Worm (Caenorhabditis elegans): Measurements from ENCODE around the gene M110.7.

M110.7 gene

DNA sequence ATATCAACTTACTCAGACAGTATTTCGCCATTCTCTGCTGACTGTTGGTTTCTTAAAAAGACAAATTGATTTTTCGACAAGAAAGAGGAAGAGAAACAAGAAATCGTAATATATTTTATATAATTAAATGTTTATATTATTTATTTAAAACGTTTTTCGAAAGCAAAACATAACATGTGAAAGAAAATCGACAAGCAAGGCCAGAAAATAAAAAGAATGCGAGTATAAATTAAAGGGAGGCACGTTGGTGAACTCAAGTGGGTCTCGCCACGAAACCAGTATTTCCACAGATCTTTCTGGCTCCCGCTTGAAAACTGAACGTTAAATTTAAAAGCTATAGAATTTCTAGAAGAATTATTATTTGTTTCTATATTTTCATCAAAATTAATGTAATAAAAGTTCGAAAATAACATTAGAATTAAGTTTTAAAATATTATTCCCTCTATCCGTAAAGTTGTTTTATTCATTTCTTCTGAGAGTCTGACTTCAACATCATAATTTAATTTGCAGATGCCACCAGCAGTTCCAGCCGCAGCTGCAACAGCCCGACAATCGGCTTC is 50.6 kb downstream of the M110.7 start, which contains the start of the genes nst-1 and cct-4:
nst-1 (minus strand) TSS at position 51 of the 560 bp plus-strand sequence.
cct-4 (plus strand) TSS at position 510 of the 560 bp plus-strand sequence.
- TF ChIP-seq daf-12 (tag; optimal IDR thresholded peaks at IDR 0.05), result no peak
- peak; percentile 58 for TF ChIP-seq nfya-1 (tag; optimal IDR thresholded peaks at IDR 0.05; ENCODE audit: insufficient read depth)
- TF ChIP-seq ztf-11 (tag; optimal IDR thresholded peaks at IDR 0.05), result no peak
- no peak for TF ChIP-seq egl-27 (tag; optimal IDR thresholded peaks at IDR 0.05)
- no peak for TF ChIP-seq fkh-2 (tag; optimal IDR thresholded peaks at IDR 0.05)
- TF ChIP-seq lin-15B (tag; optimal IDR thresholded peaks at IDR 0.05), result peak; percentile 50
- TF ChIP-seq nhr-12 (tag; optimal IDR thresholded peaks at IDR 0.05), result no peak
- no peak for TF ChIP-seq ceh-16 (tag; optimal IDR thresholded peaks at IDR 0.05)
- TF ChIP-seq hmg-11 (tag; optimal IDR thresholded peaks at IDR 0.05), result peak; percentile 14
- TF ChIP-seq elt-2 (tag; optimal IDR thresholded peaks at IDR 0.05), result peak; percentile 4
- peak; percentile 58 for TF ChIP-seq pha-4 (tag; optimal IDR thresholded peaks at IDR 0.05)
